Worm (Caenorhabditis elegans) whole organism, L4/young adult: ENCODE data around the gene T06D8.10.

Experiments used
- W03F9.2 ChIP-seq: fragments of 150-350 bp; optimal IDR thresholded peaks from 2 replicates; lab custom pipeline; 2014; ENCODE audit warnings: missing biosample characterization, missing genetic modification characterization
- dao-5 ChIP-seq: sonication (generic microtip); optimal IDR thresholded peaks from 2 replicates; lab custom pipeline; 2016; ENCODE audit warnings: missing genotype, missing genetic modification characterization, moderate library complexity, missing compliant biosample characterization
- him-1 ChIP-seq: sonication (generic microtip); optimal IDR thresholded peaks from 2 replicates; lab custom pipeline; 2016; ENCODE audit warnings: missing genotype, missing genetic modification reagents, missing genetic modification characterization, missing compliant biosample characterization

T06D8.10 gene

DNA sequence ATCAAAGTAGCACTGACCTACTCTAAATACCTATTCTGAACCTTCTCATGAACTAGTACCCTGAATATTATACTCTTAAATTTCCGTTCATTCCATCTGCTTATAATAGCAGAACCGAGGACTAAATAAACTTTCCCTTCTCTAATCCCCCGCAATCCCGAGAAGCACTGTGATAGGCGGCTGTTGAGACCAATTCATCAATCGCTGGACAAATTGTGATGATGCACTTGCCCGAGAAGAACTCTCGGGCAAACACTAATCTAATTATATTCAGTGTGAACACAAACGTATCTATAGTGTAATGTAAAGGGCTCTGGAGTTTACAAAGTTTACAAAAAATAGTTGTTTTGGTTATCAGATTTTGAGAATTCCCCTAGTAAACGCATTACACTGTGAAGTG lies 27.6 kb upstream of the T06D8.10 start:
- TF ChIP-seq W03F9.2 (tag; lab: Kevin White, UChicago) = no peak

DNA sequence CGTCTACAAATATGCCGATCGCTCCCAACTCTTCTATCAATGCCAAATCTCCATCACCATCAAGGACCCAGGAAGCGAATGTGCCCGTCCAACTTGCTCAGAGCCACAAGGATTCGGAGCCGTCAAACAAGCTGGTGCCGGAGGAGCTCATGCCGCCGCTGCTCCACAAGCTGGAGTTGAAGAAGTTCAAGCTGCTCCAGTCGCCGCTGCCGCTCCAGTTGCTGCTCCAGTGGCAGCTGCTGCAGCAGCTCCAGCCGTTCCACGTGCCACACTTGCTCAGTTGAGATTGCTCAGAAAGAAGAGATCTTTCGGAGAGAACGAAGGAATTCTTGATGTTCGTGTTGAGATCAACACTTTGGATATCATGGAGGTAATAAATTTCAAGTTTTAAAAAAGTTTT lies 23.5 kb upstream of the T06D8.10 start:
- TF ChIP-seq W03F9.2 (tag; lab: Kevin White, UChicago) = no peak
- no peak for TF ChIP-seq dao-5 (tag; lab: Kevin White, UChicago)
- TF ChIP-seq him-1 (tag; lab: Kevin White, UChicago) = no peak

DNA sequence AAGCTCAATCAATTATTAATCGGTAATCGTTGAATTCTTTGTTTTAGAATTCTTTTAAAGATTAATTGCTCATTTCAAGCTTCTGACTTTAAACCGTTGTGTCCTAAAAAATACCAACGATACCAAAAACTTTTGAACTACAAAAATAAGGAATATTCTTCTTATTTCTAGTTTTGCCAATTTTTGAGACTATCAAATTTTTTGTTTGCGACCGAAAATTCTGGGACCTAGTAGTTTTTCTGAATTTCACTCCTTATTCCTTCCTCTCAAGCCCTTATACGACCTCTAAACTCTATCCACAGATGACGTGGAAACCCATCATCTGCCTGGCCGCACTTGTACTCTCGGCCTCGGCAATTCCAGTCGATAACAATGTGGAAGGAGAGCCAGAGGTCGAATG lies 21.5 kb upstream of the T06D8.10 start, which contains the start of gene cut-1:
Gene cut-1 (plus strand): TSS at position 301 of the 400 bp plus-strand sequence.
- no peak for TF ChIP-seq W03F9.2 (tag; lab: Kevin White, UChicago)
- TF ChIP-seq him-1 (tag; lab: Kevin White, UChicago) = no peak
- no peak for TF ChIP-seq dao-5 (tag; lab: Kevin White, UChicago)

DNA sequence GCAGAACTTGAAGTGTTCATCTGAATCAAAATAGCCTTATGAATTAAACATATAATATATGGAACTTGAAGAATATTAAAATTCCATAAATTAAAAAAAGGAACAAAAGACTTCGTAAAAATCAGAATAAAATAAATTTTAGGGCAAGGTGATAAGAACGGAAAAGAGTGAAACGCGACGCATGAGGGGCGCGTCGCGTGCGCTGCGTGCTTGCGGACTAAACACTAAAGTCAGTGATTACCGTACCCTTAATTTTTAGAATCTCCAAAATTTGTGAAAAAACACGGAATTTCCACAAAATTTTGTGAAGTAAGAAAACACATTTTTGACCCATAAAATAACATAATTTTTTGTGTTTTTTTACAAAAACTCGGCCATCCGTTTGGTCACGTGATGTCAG lies 13.9 kb upstream of the T06D8.10 start, which contains the start of gene T05B9.1:
Gene T05B9.1 (minus strand): TSS at position 20 of the 400 bp plus-strand sequence.
- TF ChIP-seq him-1 (tag; lab: Kevin White, UChicago) (no peak), W03F9.2 (tag; lab: Kevin White, UChicago) (no peak), dao-5 (tag; lab: Kevin White, UChicago) (no peak)

DNA sequence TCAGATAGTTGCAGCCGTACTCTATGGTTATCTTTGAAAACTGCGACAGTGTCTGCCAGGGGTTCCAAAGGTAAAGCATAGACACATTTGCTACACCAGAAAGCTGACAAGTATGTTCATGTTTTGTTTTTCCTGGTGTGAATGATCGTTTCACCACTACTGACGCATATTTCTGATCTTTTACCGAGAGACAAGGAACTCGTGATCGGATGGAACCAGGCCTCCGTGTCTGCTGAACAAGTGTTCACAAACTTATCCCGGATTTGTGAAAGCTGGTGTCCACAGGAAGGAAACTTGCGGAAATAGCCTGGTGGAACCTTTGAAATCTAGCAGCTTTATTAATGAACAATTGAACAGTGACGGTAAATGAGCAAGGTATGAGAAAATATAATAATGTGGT lies 12.5 kb upstream of the T06D8.10 start:
- TF ChIP-seq W03F9.2 (tag; lab: Kevin White, UChicago) (no peak), him-1 (tag; lab: Kevin White, UChicago) (no peak), dao-5 (tag; lab: Kevin White, UChicago) (no peak)

DNA sequence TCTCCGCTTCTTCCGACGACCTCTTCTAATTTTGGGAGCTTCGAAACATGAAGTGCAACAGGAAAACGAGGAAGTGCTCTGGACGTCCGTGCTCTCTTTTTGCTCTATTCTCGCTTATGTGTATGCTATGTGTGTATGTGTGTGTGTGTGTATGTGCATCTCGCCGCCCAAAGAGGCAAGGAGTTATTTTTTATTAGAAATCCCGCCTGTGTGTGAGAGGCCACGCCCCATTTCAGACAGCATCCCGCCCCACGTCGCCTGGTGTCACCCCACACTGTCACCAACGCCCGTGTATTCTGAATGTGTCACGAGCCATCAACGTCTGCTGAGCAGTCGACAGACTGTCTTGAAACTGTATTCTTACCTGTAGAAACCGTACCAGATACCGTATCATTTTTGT lies 8.2 kb upstream of the T06D8.10 start, which contains the start of gene T05B9.2:
Gene T05B9.2 (plus strand): TSS at position 301 of the 400 bp plus-strand sequence.
- no peak for TF ChIP-seq W03F9.2 (tag; lab: Kevin White, UChicago)
- no peak for TF ChIP-seq him-1 (tag; lab: Kevin White, UChicago)
- no peak for TF ChIP-seq dao-5 (tag; lab: Kevin White, UChicago)

DNA sequence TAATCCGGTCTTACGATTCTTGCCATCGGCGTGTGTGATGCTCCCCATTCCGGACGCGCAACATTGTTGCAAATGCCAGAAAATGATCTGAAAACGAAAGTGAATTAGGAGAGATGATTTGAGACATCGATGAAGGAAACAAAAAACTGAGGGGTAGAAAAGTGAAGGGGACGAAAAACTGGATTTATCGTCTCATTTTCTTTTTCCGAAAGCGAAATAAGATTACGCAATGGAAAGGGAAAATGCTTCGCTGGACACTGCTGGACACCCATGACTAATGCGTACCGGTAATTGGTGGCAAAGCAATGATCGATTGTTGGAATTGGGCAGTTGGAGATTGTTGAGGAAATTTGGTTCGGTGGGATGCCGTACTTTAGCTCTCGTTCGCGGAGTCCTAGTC lies 808 bp downstream of the T06D8.10 start:
- no peak for TF ChIP-seq him-1 (tag; lab: Kevin White, UChicago)
- no peak for TF ChIP-seq dao-5 (tag; lab: Kevin White, UChicago)
- no peak for TF ChIP-seq W03F9.2 (tag; lab: Kevin White, UChicago)

DNA sequence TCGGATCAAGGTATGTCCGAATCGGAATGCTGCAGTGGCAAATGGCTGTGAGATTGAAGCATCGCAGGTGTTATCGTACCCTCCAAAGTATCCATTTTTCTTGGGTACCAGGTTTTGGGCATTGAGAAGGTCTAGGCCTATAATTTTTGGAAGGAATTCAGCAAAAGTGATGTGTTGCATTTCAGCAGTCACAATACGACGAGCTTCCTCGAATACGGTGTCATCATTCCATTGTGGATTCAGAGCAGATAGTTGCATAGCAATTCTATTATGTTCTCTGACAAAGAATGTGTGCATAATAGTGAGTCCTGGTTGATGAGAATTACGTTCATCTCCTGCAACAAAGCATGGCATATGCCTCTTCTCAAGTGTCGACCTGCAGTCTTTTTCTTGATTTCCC lies 4.4 kb downstream of the T06D8.10 start:
- TF ChIP-seq W03F9.2 (tag; lab: Kevin White, UChicago) (no peak), dao-5 (tag; lab: Kevin White, UChicago) (no peak), him-1 (tag; lab: Kevin White, UChicago) (no peak)

DNA sequence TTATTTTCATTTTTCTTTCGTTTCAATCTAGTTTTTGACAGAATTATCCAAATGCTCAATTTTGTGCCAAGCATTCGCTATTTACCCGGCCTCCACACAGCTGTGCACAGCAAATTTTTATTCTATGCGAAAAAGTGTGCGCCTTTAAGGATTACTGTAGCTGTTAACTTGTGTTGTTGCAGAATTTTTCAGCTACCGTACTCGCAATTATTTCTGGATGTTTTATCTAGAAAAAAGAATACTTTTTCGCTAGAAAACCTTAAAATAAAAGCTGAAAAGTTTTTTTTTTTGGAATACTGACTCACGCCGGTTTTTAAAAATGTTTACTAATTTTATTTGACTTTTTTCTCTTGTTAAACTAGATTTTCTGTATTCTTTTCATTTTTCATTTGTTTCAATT lies 5.8 kb downstream of the T06D8.10 start:
- TF ChIP-seq him-1 (tag; lab: Kevin White, UChicago) (no peak), W03F9.2 (tag; lab: Kevin White, UChicago) (no peak), dao-5 (tag; lab: Kevin White, UChicago) (no peak)

DNA sequence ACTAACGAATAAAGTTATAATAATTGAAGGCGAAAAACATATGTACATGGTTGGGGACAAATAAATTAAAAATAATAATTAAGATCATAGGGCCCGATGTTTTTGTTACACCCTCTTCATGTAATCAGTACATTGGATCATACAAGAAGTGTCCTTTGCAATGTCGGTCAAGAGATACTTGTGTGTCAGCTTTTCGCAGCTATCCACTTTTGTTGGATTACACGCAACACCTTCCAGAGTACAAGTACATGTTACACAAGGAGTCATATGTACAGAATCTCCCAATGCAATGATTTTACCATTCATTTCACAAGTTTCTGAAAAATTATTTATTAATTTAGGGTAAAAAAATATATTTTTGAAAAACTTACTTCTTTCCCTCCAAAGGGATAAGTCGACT lies 6.4 kb downstream of the T06D8.10 start:
- no peak for TF ChIP-seq dao-5 (tag; lab: Kevin White, UChicago)
- TF ChIP-seq W03F9.2 (tag; lab: Kevin White, UChicago) = no peak
- no peak for TF ChIP-seq him-1 (tag; lab: Kevin White, UChicago)

DNA sequence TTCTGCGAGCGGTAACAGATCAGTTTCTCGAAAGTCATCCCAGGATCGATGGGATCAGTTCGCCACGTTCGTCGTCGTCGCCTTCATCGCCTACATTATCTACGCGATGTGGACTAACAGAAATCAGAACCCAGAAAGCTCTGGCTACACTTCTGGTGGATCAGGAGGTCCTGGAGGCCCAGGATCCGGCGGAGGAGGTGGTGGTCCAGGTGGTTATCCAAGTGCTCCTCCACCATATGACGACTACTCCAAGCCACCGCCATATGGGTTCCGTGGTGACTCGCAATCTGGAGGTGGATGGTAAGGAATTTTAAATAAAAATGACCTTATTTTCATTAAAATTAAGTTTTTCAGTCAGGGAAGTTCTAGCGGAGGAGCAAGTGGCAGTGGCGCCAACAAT lies 7.1 kb downstream of the T06D8.10 start:
- no peak for TF ChIP-seq W03F9.2 (tag; lab: Kevin White, UChicago)
- no peak for TF ChIP-seq him-1 (tag; lab: Kevin White, UChicago)
- TF ChIP-seq dao-5 (tag; lab: Kevin White, UChicago) = no peak

DNA sequence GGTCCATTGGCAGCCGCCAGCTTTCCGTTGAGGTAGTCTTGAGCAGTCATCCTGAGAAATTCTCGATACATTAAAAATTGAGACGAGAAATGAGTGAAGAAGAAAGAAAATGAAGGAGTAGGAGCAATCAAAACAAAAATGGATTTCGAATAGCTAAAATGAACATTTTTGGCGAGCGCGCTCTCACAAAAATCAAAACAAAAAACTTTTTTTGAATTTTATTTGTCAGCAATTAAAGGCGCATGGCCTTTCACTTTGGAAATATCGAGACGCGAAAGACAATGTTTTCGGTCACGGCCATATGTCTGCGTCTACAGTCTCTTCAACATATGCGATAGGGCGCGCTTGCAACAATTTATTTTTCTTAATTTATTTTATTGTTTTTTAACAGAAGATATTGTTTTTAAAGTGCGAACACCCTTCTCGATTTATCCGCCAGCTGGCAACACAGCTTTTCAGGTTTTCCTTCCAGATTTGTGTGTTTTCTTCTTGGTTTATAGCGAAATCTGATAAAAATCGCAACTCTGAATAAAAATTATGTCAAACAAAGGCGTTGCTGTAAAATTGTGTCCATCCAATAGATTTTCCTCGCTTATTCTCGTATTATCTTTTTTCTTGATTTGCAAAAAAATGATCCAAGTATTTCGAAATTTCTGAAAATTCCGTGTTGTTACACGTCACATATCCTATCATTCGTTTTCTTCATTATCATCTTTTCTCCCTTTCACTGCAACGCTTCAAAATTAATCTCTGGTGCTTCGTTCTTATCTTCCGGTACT lies 8.3 kb downstream of the T06D8.10 start, which contains the start of the genes rpn-9 and T06D8.9:
Gene rpn-9 (minus strand): TSS at position 51 of the 779 bp plus-strand sequence.
Gene T06D8.9 (plus strand): TSS at position 729 of the 779 bp plus-strand sequence.
- TF ChIP-seq dao-5 (tag; lab: Kevin White, UChicago) (no peak), W03F9.2 (tag; lab: Kevin White, UChicago) (peak; percentile 95)

DNA sequence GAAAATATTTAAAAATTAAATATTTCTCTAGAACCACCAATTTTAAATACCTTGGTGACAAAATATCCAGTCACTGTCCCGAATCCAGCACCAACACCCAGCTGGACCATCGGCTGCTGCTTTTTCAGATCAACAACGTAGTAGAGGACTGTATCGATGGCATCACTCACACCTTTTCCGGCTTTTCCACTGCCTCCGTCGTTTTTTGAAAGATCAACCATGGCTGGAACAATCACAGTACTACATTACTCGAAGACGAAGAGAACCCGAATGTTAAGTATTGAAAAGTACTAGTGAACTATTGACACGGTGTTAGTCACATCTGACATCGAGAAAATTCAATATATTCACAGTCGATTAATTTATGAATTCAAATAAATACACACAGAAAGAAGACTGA lies 10.2 kb downstream of the T06D8.10 start, which contains the start of gene fndc-1:
Gene fndc-1 (minus strand): TSS at position 227 of the 400 bp plus-strand sequence.
- TF ChIP-seq dao-5 (tag; lab: Kevin White, UChicago) (no peak), W03F9.2 (tag; lab: Kevin White, UChicago) (no peak), him-1 (tag; lab: Kevin White, UChicago) (no peak)

DNA sequence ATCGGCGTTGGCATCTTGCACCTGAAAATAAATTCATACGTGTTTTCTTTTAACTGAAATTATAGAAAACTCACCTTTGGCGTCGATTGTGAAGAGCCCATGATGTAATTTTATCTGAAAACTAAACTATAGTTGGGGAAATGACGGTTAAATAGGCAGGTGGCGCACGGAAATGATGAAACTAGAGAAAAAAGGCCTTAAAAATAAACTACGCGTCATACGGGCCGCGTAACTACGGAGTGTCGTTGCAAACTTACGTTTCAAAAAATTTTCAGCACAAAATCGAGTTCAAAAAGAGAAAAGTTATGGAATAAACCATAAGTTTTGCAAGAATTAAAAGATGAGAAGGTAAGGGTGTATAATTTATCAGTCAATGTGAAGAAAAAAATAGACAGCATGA lies 11.0 kb downstream of the T06D8.10 start, which contains the start of gene cchl-1:
Gene cchl-1 (minus strand): TSS at position 114 of the 400 bp plus-strand sequence.
- TF ChIP-seq W03F9.2 (tag; lab: Kevin White, UChicago) (no peak), dao-5 (tag; lab: Kevin White, UChicago) (no peak), him-1 (tag; lab: Kevin White, UChicago) (no peak)
